Fruit fly (Drosophila melanogaster) whole organism, embryonic: Measurements from ENCODE around the gene RpL8.

Source experiments
- Asciz ChIP-seq: fragments of 200-800 bp; sonication (Bioruptor generic); optimal IDR thresholded peaks from 2 replicates; lab custom pipeline; 2017; ENCODE audit warnings: missing biosample characterization, mild to moderate bottlenecking, missing genetic modification characterization, missing genetic modification reagents
- CG10147 ChIP-seq: fragments of 200-800 bp; sonication (Bioruptor generic); optimal IDR thresholded peaks from 2 replicates; lab custom pipeline; 2019; ENCODE audit warnings: missing biosample characterization, mild to moderate bottlenecking, missing genetic modification characterization, moderate library complexity
- CG10209 ChIP-seq: fragments of 200-800 bp; sonication (Bioruptor generic); optimal IDR thresholded peaks from 3 replicates; lab custom pipeline; 2017; ENCODE audit warnings: missing biosample characterization, mild to moderate bottlenecking, missing genetic modification characterization, missing genetic modification reagents
- CG10431 ChIP-seq: fragments of 200-800 bp; sonication (Bioruptor generic); optimal IDR thresholded peaks from 3 replicates; lab custom pipeline; 2018; ENCODE audit warnings: missing biosample characterization, mild to moderate bottlenecking, missing genetic modification characterization
- CG11085 ChIP-seq: fragments of 200-800 bp; sonication (Bioruptor generic); IDR thresholded peaks from 2 replicates; pipeline ENCODE4 v1.3.6; 2022; ENCODE audit warnings: missing biosample characterization, missing genetic modification characterization
- CG11695 ChIP-seq: fragments of 200-800 bp; sonication (Bioruptor generic); IDR thresholded peaks from 3 replicates; pipeline ENCODE4 v1.3.6; 2022; ENCODE audit warnings: missing biosample characterization, missing genetic modification characterization
- CG12071 ChIP-seq: fragments of 200-800 bp; sonication (Bioruptor generic); optimal IDR thresholded peaks from 3 replicates; lab custom pipeline; 2018; ENCODE audit warnings: missing biosample characterization, mild to moderate bottlenecking, missing genetic modification characterization
- CG12104 ChIP-seq: fragments of 200-800 bp; sonication (Bioruptor generic); optimal IDR thresholded peaks from 3 replicates; lab custom pipeline; 2016; ENCODE audit warnings: missing biosample characterization, missing genetic modification characterization
- CG13775 ChIP-seq: fragments of 200-800 bp; sonication (Bioruptor generic); optimal IDR thresholded peaks from 3 replicates; lab custom pipeline; 2017; ENCODE audit warnings: missing biosample characterization, mild to moderate bottlenecking, missing genetic modification characterization
- CG15011 ChIP-seq: fragments of 200-800 bp; sonication (Bioruptor generic); optimal IDR thresholded peaks from 3 replicates; lab custom pipeline; 2018; ENCODE audit warnings: missing biosample characterization, mild to moderate bottlenecking, missing genetic modification characterization
- CG15479 ChIP-seq: fragments of 200-800 bp; sonication (Bioruptor generic); optimal IDR thresholded peaks from 3 replicates; lab custom pipeline; 2019; ENCODE audit warnings: missing biosample characterization, mild to moderate bottlenecking, missing genetic modification characterization, moderate library complexity
- CG15601 ChIP-seq: fragments of 200-800 bp; sonication (Bioruptor generic); optimal IDR thresholded peaks from 3 replicates; lab custom pipeline; 2019; ENCODE audit warnings: missing biosample characterization, mild to moderate bottlenecking, missing genetic modification characterization, moderate library complexity
- CG16813 ChIP-seq: fragments of 200-800 bp; sonication (Bioruptor generic); IDR thresholded peaks from 3 replicates; pipeline ENCODE4 v1.3.6; 2022; ENCODE audit warnings: missing biosample characterization, missing genetic modification characterization; ENCODE audit not compliant: partially characterized antibody
- CG17385 ChIP-seq: fragments of 200-800 bp; sonication (Bioruptor generic); optimal IDR thresholded peaks from 3 replicates; lab custom pipeline; 2018; ENCODE audit warnings: missing biosample characterization, mild to moderate bottlenecking, missing genetic modification characterization
- CG31441 ChIP-seq: fragments of 200-800 bp; sonication (Bioruptor generic); IDR thresholded peaks from 2 replicates; pipeline ENCODE4 v1.3.6; 2022; ENCODE audit warnings: missing biosample characterization, missing genetic modification characterization
- CG4730 ChIP-seq: fragments of 200-800 bp; sonication (Bioruptor generic); IDR thresholded peaks from 2 replicates; pipeline ENCODE4 v1.3.6; 2022; ENCODE audit warnings: missing biosample characterization, missing genetic modification characterization
- CG7786 ChIP-seq: fragments of 200-800 bp; sonication (Bioruptor generic); optimal IDR thresholded peaks from 2 replicates; lab custom pipeline; 2016; ENCODE audit warnings: missing biosample characterization, missing genetic modification characterization
- CG7928 ChIP-seq: fragments of 200-800 bp; sonication (Bioruptor generic); optimal IDR thresholded peaks from 2 replicates; lab custom pipeline; 2017; ENCODE audit warnings: missing biosample characterization, mild to moderate bottlenecking, missing genetic modification characterization
- CG7987 ChIP-seq: fragments of 200-800 bp; sonication (Bioruptor generic); optimal IDR thresholded peaks from 2 replicates; lab custom pipeline; 2018; ENCODE audit warnings: missing biosample characterization, mild to moderate bottlenecking, missing genetic modification characterization, moderate library complexity
- CoRest ChIP-seq: fragments of 200-800 bp; sonication (Bioruptor generic); optimal IDR thresholded peaks from 3 replicates; lab custom pipeline; 2018; ENCODE audit warnings: missing biosample characterization, mild to moderate bottlenecking, missing genetic modification characterization, moderate library complexity
- Dll ChIP-seq: fragments of 200-800 bp; sonication (Bioruptor generic); IDR thresholded peaks from 4 replicates; pipeline ENCODE4 v1.3.6; 2022; ENCODE audit warnings: missing biosample characterization, missing genetic modification characterization; ENCODE audit not compliant: partially characterized antibody
- Doc3 ChIP-seq: fragments of 200-800 bp; sonication (Bioruptor generic); IDR thresholded peaks from 3 replicates; pipeline ENCODE4 v1.3.6; 2022; ENCODE audit warnings: missing biosample characterization, missing genetic modification characterization; ENCODE audit not compliant: partially characterized antibody
- Ets65A ChIP-seq: fragments of 200-800 bp; sonication (Bioruptor generic); peaks from one replicate; lab custom pipeline; 2016; ENCODE audit warnings: missing biosample characterization, missing genetic modification characterization
- Fer2 ChIP-seq: fragments of 200-800 bp; sonication (Bioruptor generic); optimal IDR thresholded peaks from 2 replicates; lab custom pipeline; 2018; ENCODE audit warnings: missing biosample characterization, mild to moderate bottlenecking, missing genetic modification characterization, moderate library complexity
- HLHmδ ChIP-seq: fragments of 200-800 bp; sonication (Bioruptor generic); optimal IDR thresholded peaks from 2 replicates; lab custom pipeline; 2018; ENCODE audit warnings: missing biosample characterization, mild to moderate bottlenecking, missing genetic modification characterization, moderate library complexity
- Kr ChIP-seq: fragments of 200-800 bp; sonication (Bioruptor generic); optimal IDR thresholded peaks from 2 replicates; lab custom pipeline; 2017; ENCODE audit warnings: missing biosample characterization, mild to moderate bottlenecking, missing genetic modification characterization
- MTF-1 ChIP-seq: fragments of 200-800 bp; sonication (Bioruptor generic); optimal IDR thresholded peaks from 2 replicates; lab custom pipeline; 2018; ENCODE audit warnings: missing biosample characterization, mild to moderate bottlenecking, missing genetic modification characterization, borderline replicate concordance
- Nf-YC ChIP-seq: fragments of 200-800 bp; optimal IDR thresholded peaks from 3 replicates; lab custom pipeline; 2019; ENCODE audit warnings: missing biosample characterization, mild to moderate bottlenecking, missing genetic modification characterization, moderate library complexity
- PHDP ChIP-seq: fragments of 200-800 bp; sonication (Bioruptor generic); optimal IDR thresholded peaks from 3 replicates; lab custom pipeline; 2018; ENCODE audit warnings: missing biosample characterization, mild to moderate bottlenecking, missing genetic modification characterization, moderate library complexity
- Sox102F ChIP-seq: fragments of 200-800 bp; sonication (Bioruptor generic); optimal IDR thresholded peaks from 2 replicates; lab custom pipeline; 2018; ENCODE audit warnings: missing biosample characterization, mild to moderate bottlenecking, missing genetic modification characterization, moderate library complexity
- TFAM ChIP-seq: fragments of 200-800 bp; sonication (Bioruptor generic); optimal IDR thresholded peaks from 2 replicates; lab custom pipeline; 2017; ENCODE audit warnings: missing biosample characterization, missing genetic modification characterization, inconsistent platforms
- Usf ChIP-seq: fragments of 200-800 bp; sonication (Bioruptor generic); optimal IDR thresholded peaks from 2 replicates; lab custom pipeline; 2017; ENCODE audit warnings: missing genotype, missing biosample characterization, missing genetic modification characterization
- YL-1 ChIP-seq: fragments of 200-800 bp; sonication (Bioruptor generic); optimal IDR thresholded peaks from 3 replicates; lab custom pipeline; 2017; ENCODE audit warnings: missing biosample characterization, mild to moderate bottlenecking, missing genetic modification characterization
- az2 ChIP-seq: fragments of 200-800 bp; sonication (Bioruptor generic); optimal IDR thresholded peaks from 3 replicates; lab custom pipeline; 2016; ENCODE audit warnings: missing biosample characterization, missing genetic modification characterization
- dpn ChIP-seq, 2 experiments: fragments of 200-800 bp; sonication (Bioruptor generic); optimal IDR thresholded peaks; 3 replicates each; lab custom pipeline; 2016; ENCODE audit warnings: missing biosample characterization in 2 of 2, missing genetic modification characterization in 2 of 2
- emc ChIP-seq: fragments of 200-800 bp; sonication (Bioruptor generic); optimal IDR thresholded peaks from 2 replicates; lab custom pipeline; 2016; ENCODE audit warnings: missing biosample characterization, missing genetic modification characterization
- gem ChIP-seq: fragments of 200-800 bp; sonication (Bioruptor generic); optimal IDR thresholded peaks from 2 replicates; lab custom pipeline; 2019; ENCODE audit warnings: missing biosample characterization, mild to moderate bottlenecking, missing genetic modification characterization, moderate library complexity
- grn ChIP-seq: fragments of 200-800 bp; sonication (Bioruptor generic); optimal IDR thresholded peaks from 3 replicates; lab custom pipeline; 2017; ENCODE audit warnings: missing biosample characterization, missing genetic modification characterization
- gsb ChIP-seq: fragments of 200-800 bp; sonication (Bioruptor generic); IDR thresholded peaks from 2 replicates; pipeline ENCODE4 v1.3.6; 2022; ENCODE audit warnings: missing biosample characterization, missing genetic modification characterization
- lab ChIP-seq: fragments of 200-800 bp; sonication (Bioruptor generic); optimal IDR thresholded peaks from 3 replicates; lab custom pipeline; 2017; ENCODE audit warnings: missing biosample characterization, missing genetic modification characterization, mild to moderate bottlenecking, moderate library complexity, missing genetic modification reagents
- maf-S ChIP-seq: fragments of 200-800 bp; sonication (Bioruptor generic); optimal IDR thresholded peaks from 2 replicates; lab custom pipeline; 2016; ENCODE audit warnings: missing biosample characterization, missing genetic modification characterization
- phol ChIP-seq: fragments of 200-800 bp; sonication (Bioruptor generic); optimal IDR thresholded peaks from 3 replicates; lab custom pipeline; 2018; ENCODE audit warnings: missing biosample characterization, mild to moderate bottlenecking, missing genetic modification characterization, moderate library complexity
- pita ChIP-seq: fragments of 200-800 bp; sonication (Bioruptor generic); optimal IDR thresholded peaks from 2 replicates; lab custom pipeline; 2017; ENCODE audit warnings: missing biosample characterization, mild to moderate bottlenecking, missing genetic modification characterization
- pnt ChIP-seq: fragments of 200-800 bp; sonication (Bioruptor generic); optimal IDR thresholded peaks from 3 replicates; lab custom pipeline; 2016; ENCODE audit warnings: missing biosample characterization, missing genetic modification characterization
- rib ChIP-seq: fragments of 200-800 bp; sonication (Bioruptor generic); IDR thresholded peaks from 2 replicates; pipeline ENCODE4 v1.3.6; 2022; ENCODE audit warnings: missing biosample characterization, missing genetic modification characterization
- tin ChIP-seq: fragments of 200-800 bp; sonication (Bioruptor generic); optimal IDR thresholded peaks from 3 replicates; lab custom pipeline; 2016; ENCODE audit warnings: missing biosample characterization, missing genetic modification characterization
- trh ChIP-seq: fragments of 200-800 bp; sonication (Bioruptor generic); optimal IDR thresholded peaks from 2 replicates; lab custom pipeline; 2016; ENCODE audit warnings: missing biosample characterization, missing genetic modification characterization
- wdn ChIP-seq: fragments of 200-800 bp; sonication (Bioruptor generic); IDR thresholded peaks from 2 replicates; pipeline ENCODE4 v1.3.6; 2022; ENCODE audit warnings: missing biosample characterization, missing genetic modification characterization
- zfh1 ChIP-seq: fragments of 200-800 bp; sonication (Bioruptor generic); IDR thresholded peaks from 3 replicates; pipeline ENCODE4 v1.3.6; 2022; ENCODE audit warnings: missing biosample characterization, missing genetic modification characterization

The RpL8 gene

DNA sequence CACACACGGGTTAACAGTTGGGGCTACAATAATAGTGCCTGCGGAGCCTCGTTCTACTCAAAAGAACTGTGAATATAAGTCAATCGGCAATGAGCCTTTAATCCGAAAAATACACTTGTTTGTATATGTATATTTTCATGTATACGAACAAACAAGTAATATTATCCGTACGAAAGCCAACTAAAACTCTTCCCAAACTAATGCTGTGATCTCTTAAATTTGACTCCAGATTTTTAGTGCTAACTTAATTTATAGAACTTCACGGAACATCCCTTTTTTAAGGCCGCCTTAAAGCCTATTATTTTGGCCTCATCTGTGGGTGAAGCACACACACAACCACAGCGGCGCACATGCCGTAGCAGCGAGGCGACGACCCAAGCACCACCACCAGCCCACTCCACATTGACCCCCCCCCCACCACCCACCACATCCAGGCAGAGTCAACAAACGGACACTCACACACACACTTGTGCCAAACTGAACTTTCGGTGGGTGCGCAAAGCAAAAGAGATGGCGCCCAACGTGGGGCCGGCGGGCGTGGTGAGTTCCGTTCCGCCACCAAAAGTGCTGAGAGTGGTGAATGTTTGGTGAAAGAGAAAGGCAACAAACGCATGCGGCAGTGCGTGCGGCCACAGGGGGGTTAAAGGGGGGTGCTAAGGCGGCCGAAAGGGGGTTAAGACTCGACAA is 3.0 kb upstream of the RpL8 start (continued):
- 0 out of 2 replicates have a peak, but pooled peaks have one; percentile 22 for TF ChIP-seq wdn (GFP tag; lab: Robert Waterston, UW)
- TF ChIP-seq trh (GFP tag; lab: Kevin White, UChicago), result no peak
- TF ChIP-seq CG15479 (GFP tag; lab: Kevin White, UChicago), result no peak
- peak; percentile 89 for TF ChIP-seq CG10209 (GFP tag; lab: Kevin White, UChicago)
- peak; percentile 96 for TF ChIP-seq Ets65A (GFP tag; lab: Kevin White, UChicago)
- peak; percentile 77 for TF ChIP-seq CG10431 (GFP tag; lab: Kevin White, UChicago)
- no peak for TF ChIP-seq CG11085 (GFP tag; lab: Robert Waterston, UW)
- peak; percentile 70 for TF ChIP-seq tin (GFP tag; lab: Kevin White, UChicago)
- TF ChIP-seq Dll (GFP tag; lab: Robert Waterston, UW), result no peak
- peak; percentile 20 for TF ChIP-seq TFAM (GFP tag; lab: Kevin White, UChicago)
- peak; percentile 54 for TF ChIP-seq maf-S
- no peak for TF ChIP-seq CG16813 (GFP tag; lab: Robert Waterston, UW)
- peak; percentile 77 for TF ChIP-seq CG12104
- peak; percentile 87 for TF ChIP-seq phol
- peak; percentile 42 for TF ChIP-seq Fer2 (tag; lab: Kevin White, UChicago)
- peak; percentile 80 for TF ChIP-seq CG13775 (GFP tag; lab: Kevin White, UChicago)
- peak; percentile 88 for TF ChIP-seq PHDP (tag; lab: Kevin White, UChicago)
- peak; percentile 88 for TF ChIP-seq CG17385 (GFP tag; lab: Kevin White, UChicago)
- TF ChIP-seq Asciz (GFP tag; lab: Kevin White, UChicago), result peak; percentile 82
- peak; percentile 46; the same call in 1 of the 2 replicates for TF ChIP-seq rib (GFP tag; lab: Robert Waterston, UW)
- no peak for TF ChIP-seq pita (GFP tag; lab: Kevin White, UChicago)
- TF ChIP-seq gem (tag; lab: Kevin White, UChicago), result peak; percentile 91
- peak; percentile 83 for TF ChIP-seq CG15601
- TF ChIP-seq grn (GFP tag; lab: Kevin White, UChicago), result no peak
- TF ChIP-seq CG12071 (GFP tag; lab: Kevin White, UChicago), result peak; percentile 62
- TF ChIP-seq Nf-YC (tag; lab: Kevin White, UChicago), result peak; percentile 70
- TF ChIP-seq Usf (GFP tag; lab: Kevin White, UChicago), result peak; percentile 44
- peak; percentile 50 for TF ChIP-seq CG7987
- peak; percentile 62; the same call in 2 of the 3 replicates for TF ChIP-seq zfh1 (GFP tag; lab: Robert Waterston, UW)
- TF ChIP-seq CG31441, result peak; percentile 87
- TF ChIP-seq Kr, result no peak
- peak; percentile 82 for TF ChIP-seq az2 (GFP tag; lab: Kevin White, UChicago)
- no peak for TF ChIP-seq emc (GFP tag; lab: Kevin White, UChicago)
- TF ChIP-seq Sox102F (GFP tag; lab: Kevin White, UChicago), result peak; percentile 83
- TF ChIP-seq dpn (GFP tag; optimal IDR thresholded peaks at IDR 0.05; lab: Kevin White, UChicago), result peak; percentile 76 to 80
- TF ChIP-seq CG10147, result peak; percentile 83
- TF ChIP-seq CG11695, result peak; percentile 88
- TF ChIP-seq HLHmδ (GFP tag; lab: Kevin White, UChicago), result no peak
- TF ChIP-seq MTF-1 (GFP tag; lab: Kevin White, UChicago), result peak; percentile 29
- peak; percentile 75 for TF ChIP-seq CG7786 (GFP tag; lab: Kevin White, UChicago)
- TF ChIP-seq gsb (GFP tag; lab: Robert Waterston, UW), result no peak; the same call in none of the 2 replicates
- TF ChIP-seq CG15011 (GFP tag; lab: Kevin White, UChicago), result peak; percentile 86
- TF ChIP-seq CG4730, result peak; percentile 48
- TF ChIP-seq Doc3 (GFP tag; lab: Robert Waterston, UW), result no peak
- peak; percentile 90 for TF ChIP-seq CoRest (tag; lab: Kevin White, UChicago)
- peak; percentile 37 for TF ChIP-seq YL-1 (GFP tag; lab: Kevin White, UChicago)
- peak; percentile 7 for TF ChIP-seq CG7928 (GFP tag; lab: Kevin White, UChicago)
- TF ChIP-seq lab (GFP tag; lab: Kevin White, UChicago), result peak; percentile 87
- TF ChIP-seq pnt (GFP tag; lab: Kevin White, UChicago), result peak; percentile 57
